Fruit fly (Drosophila melanogaster) whole organism, prepupa: ENCODE measurements around the gene CG33777.

ENCODE experiments used
- CG1621 ChIP-seq: fragments of 200-800 bp; sonication (Bioruptor generic); optimal IDR thresholded peaks from 3 replicates; lab custom pipeline; 2018; ENCODE audit warnings: missing biosample characterization, mild to moderate bottlenecking, missing genetic modification characterization
- CG32006 ChIP-seq: fragments of 200-800 bp; sonication (Bioruptor generic); optimal IDR thresholded peaks from 3 replicates; lab custom pipeline; 2017; ENCODE audit warnings: missing biosample characterization, mild to moderate bottlenecking, missing genetic modification characterization
- Eip75B ChIP-seq: fragments of 200-800 bp; sonication (Bioruptor generic); optimal IDR thresholded peaks from 3 replicates; lab custom pipeline; 2016; ENCODE audit warnings: missing biosample characterization, missing genetic modification characterization
- Hr38 ChIP-seq: sonication (Bioruptor generic); optimal IDR thresholded peaks from 2 replicates; lab custom pipeline; 2016; ENCODE audit warnings: missing biosample characterization, missing genetic modification characterization
- achi ChIP-seq: fragments of 200-800 bp; sonication (Bioruptor generic); optimal IDR thresholded peaks from 3 replicates; lab custom pipeline; 2016; ENCODE audit warnings: missing biosample characterization, missing genetic modification characterization
- fd59A ChIP-seq: fragments of 200-800 bp; sonication (Bioruptor generic); optimal IDR thresholded peaks from 2 replicates; lab custom pipeline; 2017; ENCODE audit warnings: missing biosample characterization, mild to moderate bottlenecking, missing genetic modification characterization, missing genetic modification reagents
- lz ChIP-seq: fragments of 200-800 bp; sonication (Bioruptor generic); optimal IDR thresholded peaks from 3 replicates; lab custom pipeline; 2016; ENCODE audit warnings: missing biosample characterization, missing genetic modification characterization
- topi ChIP-seq: fragments of 200-800 bp; sonication (Bioruptor generic); optimal IDR thresholded peaks from 3 replicates; lab custom pipeline; 2016; ENCODE audit warnings: missing biosample characterization, missing genetic modification characterization
- vri ChIP-seq: fragments of 200-800 bp; sonication (Bioruptor generic); optimal IDR thresholded peaks from 3 replicates; lab custom pipeline; 2016; ENCODE audit warnings: missing biosample characterization, mild to moderate bottlenecking, missing genetic modification characterization

- TF ChIP-seq Eip75B (GFP tag; lab: Kevin White, UChicago) (no peak), CG1621 (tag; lab: Kevin White, UChicago) (no peak), achi (no peak), fd59A (GFP tag; lab: Kevin White, UChicago) (no peak), Hr38 (GFP tag; lab: Kevin White, UChicago) (no peak), vri (GFP tag; lab: Kevin White, UChicago) (no peak), lz (GFP tag; lab: Kevin White, UChicago) (no peak), topi (GFP tag; lab: Kevin White, UChicago) (no peak), CG32006 (no peak)
These were observed 21.1 kb downstream of the CG33777 start for dm6 chr3L:4533941-4534340.
